Worm (Caenorhabditis elegans): ENCODE data around the gene str-151.

str-151 gene

DNA sequence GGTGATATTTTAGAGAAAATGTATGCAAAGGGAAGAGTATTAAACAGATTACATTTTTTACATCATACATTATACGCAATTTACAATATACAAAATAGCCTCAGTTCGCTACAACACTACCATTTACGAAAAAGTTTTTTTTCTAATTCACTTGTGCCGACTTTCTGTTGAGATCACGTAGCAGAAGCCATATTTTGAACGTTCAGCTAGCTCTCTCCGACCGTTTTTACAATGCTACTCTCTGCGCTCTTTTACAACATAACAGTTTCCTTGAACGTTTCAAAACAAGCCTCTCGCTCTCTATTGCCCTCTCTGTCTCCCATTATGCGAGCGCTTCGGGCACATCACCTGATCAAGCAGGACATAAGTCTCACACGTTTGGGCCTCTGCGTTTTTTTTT, 27.1 kb downstream of the str-151 start, which contains the start of gene T03E6.8:
TSS of gene T03E6.8 (minus strand) at position 101 of the 400 bp plus-strand sequence.
- TF ChIP-seq ztf-4 (tag; optimal IDR thresholded peaks at IDR 0.05), result no peak
- TF ChIP-seq lin-15B (tag; optimal IDR thresholded peaks at IDR 0.05), result no peak
- no peak for TF ChIP-seq pax-3 (tag; optimal IDR thresholded peaks at IDR 0.05)
- no peak for TF ChIP-seq efl-1 (optimal IDR thresholded peaks at IDR 0.05)
- peak in 1 of 2 experiments; percentile 3 for TF ChIP-seq efl-1 (GFP tag; optimal IDR thresholded peaks at IDR 0.05 in 1 of 2)
- TF ChIP-seq irx-1 (tag; optimal IDR thresholded peaks at IDR 0.05), result no peak
- TF ChIP-seq fkh-10 (GFP tag; optimal IDR thresholded peaks at IDR 0.05), result no peak

- TF ChIP-seq tlp-1 (tag; optimal IDR thresholded peaks at IDR 0.05) (no peak), nhr-237 (tag; optimal IDR thresholded peaks at IDR 0.05) (no peak), nhr-84 (tag; optimal IDR thresholded peaks at IDR 0.05) (no peak), unc-130 (tag; optimal IDR thresholded peaks at IDR 0.05) (no peak), lin-35 (GFP tag; optimal IDR thresholded peaks at IDR 0.05) (no peak), nhr-71 (tag; optimal IDR thresholded peaks at IDR 0.05) (no peak), dpl-1 (GFP tag; optimal IDR thresholded peaks at IDR 0.05) (no peak), ceh-90 (tag; optimal IDR thresholded peaks at IDR 0.05) (no peak), fkh-10 (GFP tag; optimal IDR thresholded peaks at IDR 0.05) (no peak), vab-15 (tag; optimal IDR thresholded peaks at IDR 0.05) (no peak), aha-1 (tag; optimal IDR thresholded peaks at IDR 0.05) (no peak), rnt-1 (tag; optimal IDR thresholded peaks at IDR 0.05) (no peak), ces-1 (GFP tag; optimal IDR thresholded peaks at IDR 0.05) (no peak), nhr-77 (tag; optimal IDR thresholded peaks at IDR 0.05) (no peak)
Measured at ce11 chrV:16604301-16604700, 28.3 kb downstream of the str-151 start.

ce11 chrV:16605463-16605862, 29.5 kb downstream of the str-151 start:
- TF ChIP-seq egl-27 (tag; optimal IDR thresholded peaks at IDR 0.05) (no peak), vab-15 (tag; optimal IDR thresholded peaks at IDR 0.05) (no peak), efl-1 (optimal IDR thresholded peaks at IDR 0.05) (no peak), efl-1 (GFP tag; optimal IDR thresholded peaks at IDR 0.05 in 1 of 2) (peak in 1 of 2 experiments; percentile 42), swsn-7 (tag; optimal IDR thresholded peaks at IDR 0.05) (no peak), lsy-2 (tag; optimal IDR thresholded peaks at IDR 0.05) (no peak), elt-3 (tag; optimal IDR thresholded peaks at IDR 0.05) (no peak), nhr-76 (tag; optimal IDR thresholded peaks at IDR 0.05) (no peak), alr-1 (tag; optimal IDR thresholded peaks at IDR 0.05; ENCODE audit: borderline replicate concordance) (no peak), isw-1 (GFP tag; IDR thresholded peaks at IDR 0.05) (no peak), lin-35 (GFP tag; optimal IDR thresholded peaks at IDR 0.05) (no peak), skn-1 (tag; optimal IDR thresholded peaks at IDR 0.05) (no peak), lin-14 (GFP tag; optimal IDR thresholded peaks at IDR 0.05) (peak; percentile 2), ztf-4 (tag; optimal IDR thresholded peaks at IDR 0.05) (no peak), blmp-1 (tag; optimal IDR thresholded peaks at IDR 0.05) (no peak), aly-2 (tag; optimal IDR thresholded peaks at IDR 0.05) (no peak), lin-13 (GFP tag; optimal IDR thresholded peaks at IDR 0.05) (no peak), zag-1 (tag; optimal IDR thresholded peaks at IDR 0.05) (no peak), pag-3 (tag; optimal IDR thresholded peaks at IDR 0.05; ENCODE audit: borderline replicate concordance, insufficient read depth) (no peak), elt-2 (tag; optimal IDR thresholded peaks at IDR 0.05) (peak; percentile 37), pqm-1 (tag; optimal IDR thresholded peaks at IDR 0.05) (no peak), efl-3 (GFP tag; optimal IDR thresholded peaks at IDR 0.05) (no peak), nhr-28 (tag; optimal IDR thresholded peaks at IDR 0.05) (no peak), irx-1 (tag; optimal IDR thresholded peaks at IDR 0.05) (no peak), sup-37 (GFP tag; optimal IDR thresholded peaks at IDR 0.05) (no peak), nhr-237 (tag; optimal IDR thresholded peaks at IDR 0.05) (no peak)
